Fruit fly (Drosophila melanogaster) whole organism: ENCODE measurements around the gene CG5321.

ENCODE experiments used
- CG8478 ChIP-seq: fragments of >200 bp; optimal IDR thresholded peaks from 2 replicates; lab custom pipeline; 2018; ENCODE audit warnings: inconsistent platforms
- pan ChIP-seq: fragments of >200 bp; optimal IDR thresholded peaks from 2 replicates; lab custom pipeline; 2017
- psq ChIP-seq: fragments of >200 bp; optimal IDR thresholded peaks from 2 replicates; lab custom pipeline; 2017
- usp ChIP-seq: fragments of >200 bp; optimal IDR thresholded peaks from 2 replicates; lab custom pipeline; 2017; ENCODE audit warnings: missing biosample characterization, missing genetic modification characterization, mixed read lengths

DNA sequence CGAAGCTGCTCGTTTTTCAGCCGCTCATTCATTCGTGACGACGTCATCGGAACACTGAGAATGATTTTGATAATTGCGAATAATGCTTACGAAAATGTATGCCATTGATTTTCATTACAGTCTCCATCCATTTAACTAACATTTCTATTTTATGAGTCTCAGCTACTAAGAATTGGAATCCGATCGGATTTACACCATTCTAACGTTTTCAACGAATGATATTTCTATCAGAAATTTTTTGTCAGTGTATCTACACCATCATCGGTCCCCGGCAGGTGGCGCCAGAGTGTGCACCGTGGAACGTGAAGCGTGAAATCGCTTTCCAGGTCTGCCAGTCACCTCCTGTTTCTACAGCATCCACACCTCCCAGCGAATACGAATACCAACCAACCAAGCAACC is 35.8 kb downstream of the CG5321 start:
- TF ChIP-seq usp (GFP tag; lab: Kevin White, UChicago) (no peak), pan (no peak), psq (lab: Kevin White, UChicago) (no peak), CG8478 (lab: Kevin White, UChicago) (no peak)
